Worm (Caenorhabditis elegans) whole organism, L1 larva: ENCODE data around the gene F42G2.2.
A peak's percentile ranks its signal among the peaks of the same experiment; 100 is the strongest.

Experiments used
- C16A3.4 ChIP-seq: fragments of 150-350 bp; optimal IDR thresholded peaks from 2 replicates; lab custom pipeline; 2014; ENCODE audit warnings: missing biosample characterization, missing genetic modification characterization
- aha-1 ChIP-seq: fragments of 150-350 bp; optimal IDR thresholded peaks from 2 replicates; lab custom pipeline; 2014; ENCODE audit warnings: missing biosample characterization, missing genetic modification characterization
- alr-1 ChIP-seq: fragments of 200-800 bp; sonication (Bioruptor generic); optimal IDR thresholded peaks from 2 replicates; lab custom pipeline; 2018; ENCODE audit warnings: borderline replicate concordance, mild to moderate bottlenecking, missing genetic modification characterization, missing compliant biosample characterization
- ceh-82 ChIP-seq, 3 experiments: fragments of 150-350 bp in 1 of 3; sonication (generic microtip) in 2 of 3; optimal IDR thresholded peaks; 2 replicates each; lab custom pipeline; 2014 to 2017; ENCODE audit warnings: missing biosample characterization in 3 of 3, missing genetic modification characterization in 3 of 3
- ceh-88 ChIP-seq: fragments of 200-800 bp; sonication (Bioruptor generic); IDR thresholded peaks from 2 replicates; pipeline ENCODE4 v1.3.6; 2022; ENCODE audit warnings: missing genetic modification characterization, missing compliant biosample characterization
- dsc-1 ChIP-seq: sonication (generic microtip); optimal IDR thresholded peaks from 2 replicates; lab custom pipeline; 2016; ENCODE audit warnings: mild to moderate bottlenecking, missing genetic modification characterization, missing compliant biosample characterization
- efl-1 ChIP-seq, 4 experiments: fragments of 150-350 bp; optimal IDR thresholded peaks in 3 of 4; peaks in 1 of 4; 1 replicate in 1 of 4; 2 replicates in 3 of 4; lab custom pipeline; 2014; ENCODE audit warnings: missing biosample characterization in 2 of 4, missing genetic modification characterization in 2 of 4, missing genetic modification reagents in 2 of 4
- efl-3 ChIP-seq: fragments of 200-800 bp; sonication (Bioruptor generic); optimal IDR thresholded peaks from 2 replicates; lab custom pipeline; 2018; ENCODE audit warnings: mild to moderate bottlenecking, missing genetic modification characterization, missing compliant biosample characterization
- fos-1 ChIP-seq: fragments of 150-350 bp; optimal IDR thresholded peaks from 2 replicates; lab custom pipeline; 2014; ENCODE audit warnings: missing biosample characterization, missing genetic modification characterization
- hlh-4 ChIP-seq: sonication (generic microtip); optimal IDR thresholded peaks from 2 replicates; lab custom pipeline; 2016; ENCODE audit warnings: mild to moderate bottlenecking, missing genetic modification characterization, missing compliant biosample characterization
- hpl-2 ChIP-seq: fragments of 150-350 bp; optimal IDR thresholded peaks from 2 replicates; lab custom pipeline; 2014; ENCODE audit warnings: missing biosample characterization, missing genetic modification reagents, missing genetic modification characterization
- irx-1 ChIP-seq: sonication (generic microtip); optimal IDR thresholded peaks from 2 replicates; lab custom pipeline; 2016; ENCODE audit warnings: missing genetic modification characterization, missing compliant biosample characterization
- jun-1 ChIP-seq: fragments of 150-350 bp; optimal IDR thresholded peaks from 2 replicates; lab custom pipeline; 2014; ENCODE audit warnings: missing biosample characterization, missing genetic modification reagents, missing genetic modification characterization
- lin-13 ChIP-seq: fragments of 150-350 bp; optimal IDR thresholded peaks from 2 replicates; lab custom pipeline; 2014; ENCODE audit warnings: missing biosample characterization, missing genetic modification reagents, missing genetic modification characterization
- lin-14 ChIP-seq: fragments of 200-800 bp; sonication (Bioruptor generic); optimal IDR thresholded peaks from 2 replicates; lab custom pipeline; 2018; ENCODE audit warnings: mild to moderate bottlenecking, missing genetic modification characterization, moderate library complexity, missing compliant biosample characterization
- lin-35 ChIP-seq, 2 experiments: fragments of 150-350 bp; optimal IDR thresholded peaks; 2 replicates each; lab custom pipeline; 2014; ENCODE audit warnings: missing biosample characterization in 2 of 2, missing genetic modification characterization in 2 of 2, missing genetic modification reagents in 2 of 2
- lir-3 ChIP-seq: sonication (generic microtip); optimal IDR thresholded peaks from 2 replicates; lab custom pipeline; 2016; ENCODE audit warnings: mild to moderate bottlenecking, missing genetic modification characterization, moderate library complexity, missing compliant biosample characterization; ENCODE audit not compliant: poor library complexity
- lsy-2 ChIP-seq, 2 experiments: fragments of 150-350 bp; optimal IDR thresholded peaks; 2 replicates each; lab custom pipeline; 2014; ENCODE audit warnings: missing biosample characterization in 2 of 2, missing genetic modification characterization in 2 of 2
- mdl-1 ChIP-seq, 2 experiments: fragments of 150-350 bp; optimal IDR thresholded peaks; 2 replicates each; lab custom pipeline; 2014 to 2017; ENCODE audit warnings: missing biosample characterization in 2 of 2, missing genetic modification characterization in 2 of 2, inconsistent platforms in 1 of 2
- mep-1 ChIP-seq: fragments of 150-350 bp; optimal IDR thresholded peaks from 2 replicates; lab custom pipeline; 2014; ENCODE audit warnings: missing biosample characterization, missing genetic modification characterization
- nhr-11 ChIP-seq: fragments of 150-350 bp; optimal IDR thresholded peaks from 2 replicates; lab custom pipeline; 2014; ENCODE audit warnings: missing biosample characterization, missing genetic modification characterization
- nhr-20 ChIP-seq: sonication (generic microtip); optimal IDR thresholded peaks from 2 replicates; lab custom pipeline; 2016; ENCODE audit warnings: mild to moderate bottlenecking, missing genetic modification characterization, missing compliant biosample characterization
- nhr-71 ChIP-seq: sonication (generic microtip); optimal IDR thresholded peaks from 2 replicates; lab custom pipeline; 2016; ENCODE audit warnings: mild to moderate bottlenecking, missing genetic modification characterization, moderate library complexity, missing compliant biosample characterization
- nhr-77 ChIP-seq: fragments of 150-350 bp; optimal IDR thresholded peaks from 2 replicates; lab custom pipeline; 2014; ENCODE audit warnings: missing biosample characterization, missing genetic modification characterization
- nhr-85 ChIP-seq: sonication (generic microtip); peaks from one replicate; lab custom pipeline; 2016; ENCODE audit warnings: missing genetic modification characterization, inconsistent platforms, missing compliant biosample characterization
- nhr-90 ChIP-seq: sonication (generic microtip); optimal IDR thresholded peaks from 2 replicates; lab custom pipeline; 2016; ENCODE audit warnings: mild to moderate bottlenecking, missing genetic modification characterization, missing compliant biosample characterization; ENCODE audit not compliant: poor library complexity
- pax-3 ChIP-seq: fragments of 200-800 bp; sonication (Bioruptor generic); optimal IDR thresholded peaks from 2 replicates; lab custom pipeline; 2018; ENCODE audit warnings: mild to moderate bottlenecking, missing genetic modification characterization, moderate library complexity, missing compliant biosample characterization
- pqm-1 ChIP-seq: sonication (generic microtip); optimal IDR thresholded peaks from 3 replicates; lab custom pipeline; 2017; ENCODE audit warnings: missing biosample characterization, missing genetic modification characterization
- snu-23 ChIP-seq: sonication (generic microtip); optimal IDR thresholded peaks from 2 replicates; lab custom pipeline; 2016; ENCODE audit warnings: missing genetic modification characterization, missing compliant biosample characterization
- tbx-2 ChIP-seq: sonication (generic microtip); optimal IDR thresholded peaks from 2 replicates; lab custom pipeline; 2016; ENCODE audit warnings: missing genetic modification characterization, missing compliant biosample characterization
- unc-62 ChIP-seq: fragments of 150-350 bp; optimal IDR thresholded peaks from 2 replicates; lab custom pipeline; 2014; ENCODE audit warnings: missing biosample characterization, missing genetic modification reagents, missing genetic modification characterization

Gene F42G2.2

ce11 chrII:2454822-2455221 lies 32.8 kb downstream of the F42G2.2 start (continued):
- no peak for TF ChIP-seq lin-13 (GFP tag; lab: Kevin White, UChicago)
- peak; percentile 44 for TF ChIP-seq nhr-71 (tag; lab: Kevin White, UChicago)

ce11 chrII:2455931-2456576 lies 34.0 kb downstream of the F42G2.2 start:
- TF ChIP-seq efl-1 (optimal IDR thresholded peaks at IDR 0.05; lab: Kevin White, UChicago) (no peak), efl-1 (GFP tag; optimal IDR thresholded peaks at IDR 0.05 in 1 of 2; lab: Kevin White, UChicago) (peak in 1 of 2 experiments; percentile 30), hpl-2 (GFP tag; lab: Kevin White, UChicago) (no peak), lsy-2 (tag; optimal IDR thresholded peaks at IDR 0.05; lab: Kevin White, UChicago) (peak; percentile 20 to 30)

- TF ChIP-seq efl-3: no peak
- no peak for TF ChIP-seq pqm-1
- TF ChIP-seq jun-1 (tag; lab: Kevin White, UChicago): no peak
- TF ChIP-seq unc-62 (GFP tag; lab: Kevin White, UChicago): no peak
- TF ChIP-seq dsc-1 (tag; lab: Kevin White, UChicago): no peak
- TF ChIP-seq fos-1: no peak
Measured at ce11 chrII:2456973-2457372, 35.0 kb downstream of the F42G2.2 start.

- TF ChIP-seq nhr-90 (tag; lab: Kevin White, UChicago): no peak
- TF ChIP-seq lin-14 (GFP tag; lab: Kevin White, UChicago): no peak
- TF ChIP-seq ceh-88 (GFP tag; lab: Robert Waterston, UW): no peak
- TF ChIP-seq lin-13 (GFP tag; lab: Kevin White, UChicago): no peak
- TF ChIP-seq ceh-82 (tag; optimal IDR thresholded peaks at IDR 0.05; lab: Kevin White, UChicago): no peak
- no peak for TF ChIP-seq nhr-77 (tag; lab: Kevin White, UChicago)
- no peak for TF ChIP-seq nhr-85 (tag; lab: Kevin White, UChicago)
- no peak for TF ChIP-seq aha-1 (tag; lab: Kevin White, UChicago)
- TF ChIP-seq lin-35 (GFP tag; optimal IDR thresholded peaks at IDR 0.05; lab: Kevin White, UChicago): no peak
- TF ChIP-seq nhr-11 (tag; lab: Kevin White, UChicago): no peak
- no peak for TF ChIP-seq pqm-1
- TF ChIP-seq tbx-2 (tag; lab: Kevin White, UChicago): no peak
Measured at ce11 chrII:2458881-2459280, 36.9 kb downstream of the F42G2.2 start, which contains the start of gene pqn-42. Gene pqn-42 (minus strand): TSS chrII:2458981.

ce11 chrII:2468885-2469284 lies 46.9 kb downstream of the F42G2.2 start:
- TF ChIP-seq nhr-11 (tag; lab: Kevin White, UChicago) (no peak), aha-1 (tag; lab: Kevin White, UChicago) (no peak)

- no peak for TF ChIP-seq fos-1
- no peak for TF ChIP-seq lir-3
- no peak for TF ChIP-seq C16A3.4 (tag; lab: Kevin White, UChicago)
- no peak for TF ChIP-seq dsc-1 (tag; lab: Kevin White, UChicago)
- no peak for TF ChIP-seq pax-3
- no peak for TF ChIP-seq mep-1
- TF ChIP-seq hlh-4 (tag; lab: Kevin White, UChicago): no peak
- no peak for TF ChIP-seq lin-35 (GFP tag; optimal IDR thresholded peaks at IDR 0.05; lab: Kevin White, UChicago)
- no peak for TF ChIP-seq nhr-11 (tag; lab: Kevin White, UChicago)
- no peak for TF ChIP-seq nhr-20 (tag; lab: Kevin White, UChicago)
- TF ChIP-seq irx-1: no peak
- TF ChIP-seq unc-62 (GFP tag; lab: Kevin White, UChicago): no peak
- TF ChIP-seq lsy-2 (tag; optimal IDR thresholded peaks at IDR 0.05; lab: Kevin White, UChicago): no peak
- TF ChIP-seq mdl-1 (tag; optimal IDR thresholded peaks at IDR 0.05; lab: Kevin White, UChicago): no peak
- no peak for TF ChIP-seq snu-23
- no peak for TF ChIP-seq lin-14 (GFP tag; lab: Kevin White, UChicago)
- TF ChIP-seq alr-1 (tag; lab: Kevin White, UChicago): no peak
- no peak for TF ChIP-seq ceh-82 (tag; optimal IDR thresholded peaks at IDR 0.05; lab: Kevin White, UChicago)
Measured at ce11 chrII:2473270-2473669, 51.3 kb downstream of the F42G2.2 start, which contains the start of gene tsr-1. Gene tsr-1 (minus strand): TSS chrII:2473370.
